Worm (Caenorhabditis elegans) whole organism, young adult: ENCODE data around the gene T13C5.6.
A peak's percentile ranks its signal among the peaks of the same experiment; 100 is the strongest.

ENCODE experiments used
- F23B12.7 ChIP-seq: sonication (generic microtip); optimal IDR thresholded peaks from 2 replicates; lab custom pipeline; 2017; ENCODE audit warnings: missing genetic modification characterization, mild to moderate bottlenecking, missing compliant biosample characterization, antibody characterized with exemption, moderate library complexity; ENCODE audit not compliant: insufficient read depth
- ceh-100 ChIP-seq: fragments of 200-800 bp; sonication (Bioruptor generic); IDR thresholded peaks from 2 replicates; pipeline ENCODE4 v1.3.6; 2022; ENCODE audit warnings: missing genetic modification reagents, missing genetic modification characterization, missing compliant biosample characterization
- ceh-40 ChIP-seq: fragments of 200-800 bp; sonication (Bioruptor generic); IDR thresholded peaks from 2 replicates; pipeline ENCODE4 v1.3.6; 2022; ENCODE audit warnings: missing genetic modification characterization, missing compliant biosample characterization
- ets-4 ChIP-seq: fragments of 200-800 bp; sonication (Bioruptor generic); optimal IDR thresholded peaks from 2 replicates; lab custom pipeline; 2018; ENCODE audit warnings: mild to moderate bottlenecking, missing genetic modification characterization, missing compliant biosample characterization
- hmg-1.2 ChIP-seq: fragments of 200-800 bp; sonication (Bioruptor generic); IDR thresholded peaks from 2 replicates; pipeline ENCODE4 v1.3.6; 2022; ENCODE audit warnings: missing genetic modification reagents, missing genetic modification characterization, missing compliant biosample characterization
- hrde-1 ChIP-seq: sonication (generic microtip); optimal IDR thresholded peaks from 2 replicates; lab custom pipeline; 2016; ENCODE audit warnings: missing genetic modification characterization, mild to moderate bottlenecking, missing compliant biosample characterization, moderate library complexity, missing genotype, missing genetic modification reagents, borderline replicate concordance
- lin-35 ChIP-seq, 3 experiments: fragments of 150-350 bp in 2 of 3; sonication (generic microtip) in 1 of 3; optimal IDR thresholded peaks; 2 replicates each; lab custom pipeline; 2014 to 2018; ENCODE audit warnings: missing biosample characterization in 3 of 3, missing genetic modification characterization in 3 of 3, missing genetic modification reagents in 3 of 3
- lsy-27 ChIP-seq: sonication (generic microtip); optimal IDR thresholded peaks from 2 replicates; lab custom pipeline; 2017; ENCODE audit warnings: missing genetic modification characterization, mild to moderate bottlenecking, missing compliant biosample characterization, antibody characterized with exemption, missing genotype, borderline replicate concordance; ENCODE audit not compliant: insufficient read depth
- mes-4 ChIP-seq: sonication (generic microtip); optimal IDR thresholded peaks from 2 replicates; lab custom pipeline; 2016; ENCODE audit warnings: missing genotype, missing genetic modification characterization, missing compliant biosample characterization
- repo-1 ChIP-seq: sonication (generic microtip); optimal IDR thresholded peaks from 2 replicates; lab custom pipeline; 2017; ENCODE audit warnings: mild to moderate bottlenecking, missing genetic modification characterization, missing compliant biosample characterization
- sdz-38 ChIP-seq: sonication (generic microtip); optimal IDR thresholded peaks from 2 replicates; lab custom pipeline; 2016; ENCODE audit warnings: missing genotype, missing genetic modification characterization, missing compliant biosample characterization
- snpc-4 ChIP-seq, 5 experiments: fragments of 150-350 bp in 1 of 5; sonication (generic microtip) in 4 of 5; optimal IDR thresholded peaks; 2 replicates each; lab custom pipeline; 2014 to 2018; ENCODE audit warnings: missing genetic modification characterization in 5 of 5, missing biosample characterization in 3 of 5, antibody characterized with exemption in 2 of 5, mild to moderate bottlenecking in 2 of 5, missing compliant biosample characterization in 2 of 5, missing genotype in 2 of 5, moderate library complexity in 2 of 5, missing genetic modification reagents in 1 of 5
- unc-62 ChIP-seq: fragments of 150-350 bp; optimal IDR thresholded peaks from 2 replicates; lab custom pipeline; 2014; ENCODE audit warnings: missing biosample characterization, missing genetic modification reagents, missing genetic modification characterization

- TF ChIP-seq ceh-100 (GFP tag; lab: Robert Waterston, UW) (no peak), ceh-40 (GFP tag; lab: Robert Waterston, UW) (no peak), sdz-38 (tag; lab: Kevin White, UChicago) (no peak), repo-1 (tag; lab: Kevin White, UChicago) (no peak), mes-4 (tag; lab: Kevin White, UChicago) (no peak), hrde-1 (no peak), unc-62 (GFP tag; lab: Kevin White, UChicago) (no peak), lin-35 (GFP tag; optimal IDR thresholded peaks at IDR 0.05; lab: Kevin White, UChicago) (peak in 1 of 3 experiments; percentile 35), lsy-27 (tag; lab: Kevin White, UChicago) (no peak), F23B12.7 (tag; lab: Kevin White, UChicago) (no peak), snpc-4 (GFP tag; optimal IDR thresholded peaks at IDR 0.05; lab: Kevin White, UChicago) (no peak), snpc-4 (tag; optimal IDR thresholded peaks at IDR 0.05; lab: Kevin White, UChicago) (no peak), ets-4 (GFP tag; lab: Kevin White, UChicago) (no peak), hmg-1.2 (GFP tag; lab: Robert Waterston, UW) (no peak)
Observed at ce11 chrX:6250866-6251265, 43.4 kb upstream of the T13C5.6 start.
